Fruit fly (Drosophila melanogaster) whole organism, pupa: Measurements from ENCODE around the gene Usp5.

Source experiments
- CG13204 ChIP-seq: fragments of 200-800 bp; sonication (Bioruptor generic); optimal IDR thresholded peaks from 2 replicates; lab custom pipeline; 2018; ENCODE audit warnings: missing biosample characterization, mild to moderate bottlenecking, missing genetic modification characterization, moderate library complexity
- CG8301 ChIP-seq: fragments of 200-800 bp; sonication (Bioruptor generic); optimal IDR thresholded peaks from 2 replicates; lab custom pipeline; 2018; ENCODE audit warnings: missing biosample characterization, mild to moderate bottlenecking, missing genetic modification characterization
- CG9948 ChIP-seq: fragments of 200-800 bp; sonication (Bioruptor generic); optimal IDR thresholded peaks from 2 replicates; lab custom pipeline; 2018; ENCODE audit warnings: missing biosample characterization, mild to moderate bottlenecking, missing genetic modification characterization, moderate library complexity
- Pif1A ChIP-seq: fragments of 200-800 bp; sonication (Bioruptor generic); optimal IDR thresholded peaks from 3 replicates; lab custom pipeline; 2016; ENCODE audit warnings: missing biosample characterization, missing genetic modification characterization
- fd96Ca ChIP-seq: fragments of 200-800 bp; sonication (Bioruptor generic); IDR thresholded peaks from 3 replicates; pipeline ENCODE4 v1.3.6; 2022; ENCODE audit warnings: missing biosample characterization, missing genetic modification characterization

DNA sequence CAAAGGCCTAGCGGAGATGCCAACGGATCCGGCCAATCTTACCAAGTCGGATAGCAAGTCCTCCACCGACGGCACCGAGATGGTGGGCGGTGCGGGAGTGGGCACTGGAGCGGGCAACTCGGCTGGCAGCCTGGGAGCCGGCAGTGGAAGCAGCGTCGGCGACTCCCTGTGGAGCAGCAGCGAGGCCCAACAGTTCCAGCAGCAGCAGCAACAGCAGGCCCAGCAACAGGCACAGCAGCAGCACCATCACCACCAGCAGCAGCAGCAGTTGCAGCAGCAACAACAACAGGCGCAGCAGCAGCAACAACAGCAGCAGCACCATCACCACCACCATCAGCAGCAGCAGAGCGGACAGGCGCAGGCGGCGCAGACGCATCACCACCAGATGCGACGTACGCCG, 2.2 kb upstream of the Usp5 start:
- no peak for TF ChIP-seq Pif1A (GFP tag; lab: Kevin White, UChicago)
- TF ChIP-seq fd96Ca (GFP tag; lab: Robert Waterston, UW) = no peak
- no peak for TF ChIP-seq CG8301 (tag; lab: Kevin White, UChicago)
- TF ChIP-seq CG9948 (tag; lab: Kevin White, UChicago) = no peak
- TF ChIP-seq CG13204 (GFP tag; lab: Kevin White, UChicago) = no peak
